Worm (Caenorhabditis elegans) whole organism, young adult: ENCODE results near the gene ZK813.6.

ENCODE experiments used
- F22D6.2 ChIP-seq: sonication (generic microtip); optimal IDR thresholded peaks from 2 replicates; lab custom pipeline; 2016; ENCODE audit warnings: mild to moderate bottlenecking, missing genetic modification characterization, missing compliant biosample characterization
- F49E8.2 ChIP-seq: sonication (generic microtip); optimal IDR thresholded peaks from 3 replicates; lab custom pipeline; 2017; ENCODE audit warnings: missing genetic modification characterization, mild to moderate bottlenecking, missing compliant biosample characterization, antibody characterized with exemption, moderate library complexity; ENCODE audit not compliant: insufficient read depth
- dpff-1 ChIP-seq: sonication (generic microtip); optimal IDR thresholded peaks from 2 replicates; lab custom pipeline; 2017; ENCODE audit warnings: mild to moderate bottlenecking, missing genetic modification characterization, missing compliant biosample characterization
- lin-35 ChIP-seq, 3 experiments: fragments of 150-350 bp in 2 of 3; sonication (generic microtip) in 1 of 3; optimal IDR thresholded peaks; 2 replicates each; lab custom pipeline; 2014 to 2018; ENCODE audit warnings: missing biosample characterization in 3 of 3, missing genetic modification characterization in 3 of 3, missing genetic modification reagents in 3 of 3
- pha-4 ChIP-seq: fragments of 150-350 bp; sonication (generic microtip); optimal IDR thresholded peaks from 2 replicates; lab custom pipeline; 2014; ENCODE audit warnings: missing biosample characterization, missing genetic modification reagents, missing genetic modification characterization
- sea-2 ChIP-seq: fragments of 200-800 bp; sonication (Bioruptor generic); IDR thresholded peaks from 2 replicates; pipeline ENCODE4 v1.3.6; 2022; ENCODE audit warnings: missing genetic modification characterization, missing compliant biosample characterization
- snpc-3.4 ChIP-seq: sonication (generic microtip); optimal IDR thresholded peaks from 2 replicates; lab custom pipeline; 2017; ENCODE audit warnings: missing genetic modification characterization, mild to moderate bottlenecking, missing compliant biosample characterization, antibody characterized with exemption, moderate library complexity, missing genotype, missing genetic modification reagents

DNA sequence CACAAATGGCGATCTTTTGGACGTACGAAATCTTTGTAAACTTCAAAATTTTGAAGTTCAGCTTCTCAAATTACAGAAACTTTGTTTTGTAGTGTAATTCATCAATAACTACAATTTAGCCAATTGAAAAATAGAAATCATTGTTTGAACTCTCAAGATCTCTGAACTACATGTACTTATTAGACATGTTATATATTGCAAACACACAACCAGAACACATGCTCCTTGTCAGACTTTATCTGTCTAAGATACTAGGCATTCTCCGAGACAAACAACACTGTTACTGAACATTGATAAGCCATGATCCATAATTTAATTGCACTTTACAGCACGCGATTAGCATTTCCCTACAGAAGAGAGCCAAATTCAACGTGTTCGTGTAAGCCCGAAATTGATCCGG is at the start of gene ZK813.6:
- no peak for TF ChIP-seq F49E8.2 (tag; lab: Kevin White, UChicago)
- no peak for TF ChIP-seq dpff-1 (tag; lab: Kevin White, UChicago)
- TF ChIP-seq pha-4 (tag; lab: Kevin White, UChicago): no peak
- TF ChIP-seq sea-2 (GFP tag; lab: Robert Waterston, UW): no peak
- TF ChIP-seq F22D6.2 (tag; lab: Kevin White, UChicago): no peak
- no peak for TF ChIP-seq lin-35 (GFP tag; optimal IDR thresholded peaks at IDR 0.05; lab: Kevin White, UChicago)
- no peak for TF ChIP-seq snpc-3.4 (tag; lab: Kevin White, UChicago)
